Worm (Caenorhabditis elegans) whole organism, mixed stage, embryonic: ENCODE results near the gene F14B8.6.
"Not testable (repeated sequence)": the region's sequence is repeated elsewhere in the genome, so short reads cannot be mapped to it uniquely, and the experiment has no call there.

Source experiments
- M03D4.4 ChIP-seq: sonication (generic microtip); optimal IDR thresholded peaks from 2 replicates; lab custom pipeline; 2017; ENCODE audit warnings: mild to moderate bottlenecking, missing genetic modification characterization, missing compliant biosample characterization
- ceh-43 ChIP-seq: fragments of 200-800 bp; sonication (Bioruptor generic); optimal IDR thresholded peaks from 2 replicates; lab custom pipeline; 2018; ENCODE audit warnings: mild to moderate bottlenecking, missing genetic modification characterization, moderate library complexity, missing compliant biosample characterization
- ceh-83 ChIP-seq: fragments of 200-800 bp; sonication (Bioruptor generic); optimal IDR thresholded peaks from 2 replicates; lab custom pipeline; 2018; ENCODE audit warnings: mild to moderate bottlenecking, missing genetic modification characterization, missing compliant biosample characterization
- ces-1 ChIP-seq: fragments of 150-350 bp; optimal IDR thresholded peaks from 2 replicates; lab custom pipeline; 2014; ENCODE audit warnings: missing biosample characterization, missing genetic modification reagents, missing genetic modification characterization
- flh-1 ChIP-seq: fragments of 200-800 bp; sonication (Bioruptor generic); optimal IDR thresholded peaks from 2 replicates; lab custom pipeline; 2018; ENCODE audit warnings: mild to moderate bottlenecking, missing genetic modification characterization, moderate library complexity, missing compliant biosample characterization
- lsy-2 ChIP-seq: fragments of 150-350 bp; optimal IDR thresholded peaks from 2 replicates; lab custom pipeline; 2014; ENCODE audit warnings: missing biosample characterization, missing genetic modification characterization
- mep-1 ChIP-seq: fragments of 150-350 bp; optimal IDR thresholded peaks from 2 replicates; lab custom pipeline; 2017; ENCODE audit warnings: missing biosample characterization, missing genetic modification reagents, missing genetic modification characterization, inconsistent platforms
- mls-2 ChIP-seq: sonication (generic microtip); optimal IDR thresholded peaks from 2 replicates; lab custom pipeline; 2016; ENCODE audit warnings: mild to moderate bottlenecking, missing genetic modification characterization, moderate library complexity, missing compliant biosample characterization
- nhr-12 ChIP-seq: fragments of 150-350 bp; optimal IDR thresholded peaks from 2 replicates; lab custom pipeline; 2014; ENCODE audit warnings: missing biosample characterization, missing genetic modification characterization
- nhr-2 ChIP-seq: fragments of 150-350 bp; optimal IDR thresholded peaks from 2 replicates; lab custom pipeline; 2014; ENCODE audit warnings: missing biosample characterization, missing genetic modification characterization
- nhr-28 ChIP-seq: fragments of 150-350 bp; optimal IDR thresholded peaks from 2 replicates; lab custom pipeline; 2014; ENCODE audit warnings: missing biosample characterization, missing genetic modification characterization
- nhr-76 ChIP-seq: sonication (generic microtip); optimal IDR thresholded peaks from 2 replicates; lab custom pipeline; 2017; ENCODE audit warnings: missing biosample characterization, missing genetic modification characterization
- sem-2 ChIP-seq: fragments of 200-800 bp; sonication (Bioruptor generic); optimal IDR thresholded peaks from 2 replicates; lab custom pipeline; 2018; ENCODE audit warnings: mild to moderate bottlenecking, missing genetic modification characterization, missing compliant biosample characterization
- unc-120 ChIP-seq: sonication (generic microtip); optimal IDR thresholded peaks from 2 replicates; lab custom pipeline; 2017; ENCODE audit warnings: missing genetic modification characterization, missing compliant biosample characterization; ENCODE audit not compliant: poor library complexity, severe bottlenecking
- ztf-11 ChIP-seq: fragments of 150-350 bp; optimal IDR thresholded peaks from 2 replicates; lab custom pipeline; 2014; ENCODE audit warnings: missing biosample characterization, missing genetic modification characterization

Gene F14B8.6

ce11 chrX:6888208-6888607 is 44.0 kb downstream of the F14B8.6 start:
- TF ChIP-seq sem-2 (GFP tag; lab: Kevin White, UChicago), result no peak
- TF ChIP-seq nhr-2 (tag; lab: Kevin White, UChicago), result peak; percentile 71
- no peak for TF ChIP-seq flh-1 (GFP tag; lab: Kevin White, UChicago)
- no peak for TF ChIP-seq ces-1 (GFP tag; lab: Kevin White, UChicago)

- TF ChIP-seq nhr-76, result no peak
- TF ChIP-seq ceh-83, result no peak
- no peak for TF ChIP-seq ceh-43 (GFP tag; lab: Kevin White, UChicago)
- no peak for TF ChIP-seq nhr-28 (tag; lab: Kevin White, UChicago)
- TF ChIP-seq nhr-2 (tag; lab: Kevin White, UChicago), result no peak
- TF ChIP-seq unc-120 (tag; lab: Kevin White, UChicago), result no peak
Observed at ce11 chrX:6885227-6885853, 46.9 kb downstream of the F14B8.6 start, which contains the start of gene F41C6.7. Gene F41C6.7, minus strand, starts transcription at chrX:6885277.

- TF ChIP-seq nhr-12 (tag; lab: Kevin White, UChicago), result no peak
- no peak for TF ChIP-seq mep-1 (tag; lab: Kevin White, UChicago)
- no peak for TF ChIP-seq ces-1 (GFP tag; lab: Kevin White, UChicago)
- TF ChIP-seq unc-120 (tag; lab: Kevin White, UChicago), result no peak
- no peak for TF ChIP-seq M03D4.4 (tag; lab: Kevin White, UChicago)
Observed at ce11 chrX:6884439-6884838, 47.8 kb downstream of the F14B8.6 start.

- not testable (repeated sequence) for TF ChIP-seq lsy-2, ztf-11, mls-2 (tag; lab: Kevin White, UChicago)
Observed at ce11 chrX:6881795-6882194, 50.4 kb downstream of the F14B8.6 start, which contains the start of gene F41C6.6. Gene F41C6.6, minus strand, starts transcription at chrX:6881895.
